Worm (Caenorhabditis elegans) whole organism, L3 larva: ENCODE measurements around the gene maph-1.3.
A peak's percentile ranks its signal among the peaks of the same experiment; 100 is the strongest.

Source experiments
- R02D3.7 ChIP-seq: fragments of 150-350 bp; optimal IDR thresholded peaks from 2 replicates; lab custom pipeline; 2014; ENCODE audit warnings: missing biosample characterization, missing genetic modification characterization
- ZK546.5 ChIP-seq: sonication (generic microtip); optimal IDR thresholded peaks from 2 replicates; lab custom pipeline; 2017; ENCODE audit warnings: missing biosample characterization, missing genetic modification characterization
- aly-2 ChIP-seq: fragments of 150-350 bp; optimal IDR thresholded peaks from 2 replicates; lab custom pipeline; 2014; ENCODE audit warnings: missing biosample characterization, missing genetic modification characterization
- ama-1 ChIP-seq: fragments of 150-350 bp; optimal IDR thresholded peaks from 2 replicates; lab custom pipeline; 2018
- ceh-16 ChIP-seq: sonication (generic microtip); optimal IDR thresholded peaks from 2 replicates; lab custom pipeline; 2017; ENCODE audit warnings: missing biosample characterization, missing genetic modification characterization
- ceh-82 ChIP-seq: fragments of 150-350 bp; optimal IDR thresholded peaks from 2 replicates; lab custom pipeline; 2014; ENCODE audit warnings: missing biosample characterization, missing genetic modification characterization
- ceh-9 ChIP-seq: sonication (generic microtip); optimal IDR thresholded peaks from 2 replicates; lab custom pipeline; 2018; ENCODE audit warnings: missing biosample characterization, missing genetic modification characterization
- daf-12 ChIP-seq: fragments of 150-350 bp; optimal IDR thresholded peaks from 2 replicates; lab custom pipeline; 2014; ENCODE audit warnings: missing biosample characterization, missing genetic modification reagents, missing genetic modification characterization
- egl-27 ChIP-seq: sonication (generic microtip); optimal IDR thresholded peaks from 4 replicates; lab custom pipeline; 2017; ENCODE audit warnings: missing biosample characterization, missing genetic modification reagents, missing genetic modification characterization
- egl-5 ChIP-seq: fragments of 150-350 bp; optimal IDR thresholded peaks from 2 replicates; lab custom pipeline; 2017; ENCODE audit warnings: missing biosample characterization, missing genetic modification reagents, missing genetic modification characterization, inconsistent platforms
- elt-1 ChIP-seq: fragments of 150-350 bp; optimal IDR thresholded peaks from 2 replicates; lab custom pipeline; 2014; ENCODE audit warnings: missing biosample characterization, missing genetic modification characterization
- elt-2 ChIP-seq: sonication (generic microtip); optimal IDR thresholded peaks from 2 replicates; lab custom pipeline; 2016; ENCODE audit warnings: missing genetic modification reagents, mild to moderate bottlenecking, missing genetic modification characterization, missing compliant biosample characterization
- elt-3 ChIP-seq, 3 experiments: fragments of 150-350 bp in 1 of 3; sonication (generic microtip) in 2 of 3; optimal IDR thresholded peaks; 2 replicates in 2 of 3; 4 replicates in 1 of 3; lab custom pipeline; 2014 to 2017; ENCODE audit warnings: missing biosample characterization in 3 of 3, missing genetic modification characterization in 3 of 3
- eor-1 ChIP-seq, 2 experiments: fragments of 150-350 bp; optimal IDR thresholded peaks; 2 replicates each; lab custom pipeline; 2014 to 2018; ENCODE audit warnings: missing biosample characterization in 2 of 2, missing genetic modification characterization in 2 of 2
- fkh-10 ChIP-seq: sonication (generic microtip); optimal IDR thresholded peaks from 2 replicates; lab custom pipeline; 2017; ENCODE audit warnings: missing biosample characterization, missing genetic modification reagents, missing genetic modification characterization
- fkh-2 ChIP-seq: fragments of 150-350 bp; optimal IDR thresholded peaks from 2 replicates; lab custom pipeline; 2014; ENCODE audit warnings: missing biosample characterization, missing genetic modification reagents, missing genetic modification characterization
- fos-1 ChIP-seq: fragments of 150-350 bp; optimal IDR thresholded peaks from 2 replicates; lab custom pipeline; 2014; ENCODE audit warnings: missing biosample characterization, missing genetic modification characterization
- hmg-11 ChIP-seq: sonication (generic microtip); optimal IDR thresholded peaks from 2 replicates; lab custom pipeline; 2016; ENCODE audit warnings: missing genetic modification characterization, missing compliant biosample characterization
- jun-1 ChIP-seq: fragments of 150-350 bp; optimal IDR thresholded peaks from 2 replicates; lab custom pipeline; 2014; ENCODE audit warnings: missing biosample characterization, missing genetic modification reagents, missing genetic modification characterization
- lin-15B ChIP-seq: fragments of 150-350 bp; optimal IDR thresholded peaks from 2 replicates; lab custom pipeline; 2014; ENCODE audit warnings: missing biosample characterization, missing genetic modification characterization
- lin-39 ChIP-seq: fragments of 150-350 bp; optimal IDR thresholded peaks from 2 replicates; lab custom pipeline; 2018; ENCODE audit warnings: missing biosample characterization, missing genetic modification reagents, missing genetic modification characterization
- mdl-1 ChIP-seq: fragments of 150-350 bp; optimal IDR thresholded peaks from 2 replicates; lab custom pipeline; 2014; ENCODE audit warnings: missing biosample characterization, missing genetic modification characterization
- mml-1 ChIP-seq: fragments of 150-350 bp; sonication (generic microtip); optimal IDR thresholded peaks from 3 replicates; lab custom pipeline; 2014; ENCODE audit warnings: missing biosample characterization, missing genetic modification characterization
- nfya-1 ChIP-seq: sonication (generic microtip); optimal IDR thresholded peaks from 2 replicates; lab custom pipeline; 2017; ENCODE audit warnings: missing genetic modification characterization, mild to moderate bottlenecking, missing compliant biosample characterization, antibody characterized with exemption, moderate library complexity; ENCODE audit not compliant: insufficient read depth
- nhr-11 ChIP-seq: fragments of 150-350 bp; optimal IDR thresholded peaks from 2 replicates; lab custom pipeline; 2014; ENCODE audit warnings: missing biosample characterization, missing genetic modification characterization
- nhr-23 ChIP-seq: fragments of 150-350 bp; optimal IDR thresholded peaks from 2 replicates; lab custom pipeline; 2014; ENCODE audit warnings: missing biosample characterization, missing genetic modification reagents, missing genetic modification characterization
- nhr-237 ChIP-seq: fragments of 150-350 bp; optimal IDR thresholded peaks from 2 replicates; lab custom pipeline; 2014; ENCODE audit warnings: missing biosample characterization, missing genetic modification characterization
- nhr-25 ChIP-seq: sonication (generic microtip); optimal IDR thresholded peaks from 2 replicates; lab custom pipeline; 2017; ENCODE audit warnings: missing biosample characterization, missing genetic modification characterization
- nhr-28 ChIP-seq: fragments of 150-350 bp; optimal IDR thresholded peaks from 2 replicates; lab custom pipeline; 2014; ENCODE audit warnings: missing biosample characterization, missing genetic modification characterization
- nhr-43 ChIP-seq: sonication (generic microtip); optimal IDR thresholded peaks from 2 replicates; lab custom pipeline; 2016; ENCODE audit warnings: mild to moderate bottlenecking, missing genetic modification characterization, missing compliant biosample characterization; ENCODE audit not compliant: poor library complexity, severe bottlenecking
- nhr-67 ChIP-seq: fragments of 150-350 bp; optimal IDR thresholded peaks from 2 replicates; lab custom pipeline; 2014; ENCODE audit warnings: missing biosample characterization, missing genetic modification characterization
- nhr-76 ChIP-seq: fragments of 150-350 bp; sonication (generic microtip); optimal IDR thresholded peaks from 5 replicates; lab custom pipeline; 2014; ENCODE audit warnings: missing biosample characterization, missing genetic modification characterization
- nhr-77 ChIP-seq: fragments of 150-350 bp; optimal IDR thresholded peaks from 2 replicates; lab custom pipeline; 2014; ENCODE audit warnings: missing biosample characterization, missing genetic modification characterization
- pha-4 ChIP-seq: fragments of 150-350 bp; optimal IDR thresholded peaks from 2 replicates; lab custom pipeline; 2014; ENCODE audit warnings: missing biosample characterization, missing genetic modification reagents, missing genetic modification characterization
- pqm-1 ChIP-seq: fragments of 150-350 bp; optimal IDR thresholded peaks from 2 replicates; lab custom pipeline; 2017; ENCODE audit warnings: missing biosample characterization, missing genetic modification characterization, inconsistent platforms
- sea-2 ChIP-seq: fragments of 150-350 bp; sonication (generic microtip); optimal IDR thresholded peaks from 4 replicates; lab custom pipeline; 2014; ENCODE audit warnings: missing biosample characterization, missing genetic modification reagents, missing genetic modification characterization
- skn-1 ChIP-seq: fragments of 150-350 bp; optimal IDR thresholded peaks from 2 replicates; lab custom pipeline; 2014; ENCODE audit warnings: missing biosample characterization, missing genetic modification characterization
- snpc-4 ChIP-seq: fragments of 150-350 bp; optimal IDR thresholded peaks from 2 replicates; lab custom pipeline; 2014; ENCODE audit warnings: missing biosample characterization, missing genetic modification characterization
- tbx-2 ChIP-seq: sonication (generic microtip); optimal IDR thresholded peaks from 2 replicates; lab custom pipeline; 2016; ENCODE audit warnings: mild to moderate bottlenecking, missing genetic modification characterization, missing compliant biosample characterization
- unc-39 ChIP-seq: sonication (generic microtip); optimal IDR thresholded peaks from 4 replicates; lab custom pipeline; 2017; ENCODE audit warnings: missing biosample characterization, missing genetic modification characterization
- unc-62 ChIP-seq: fragments of 150-350 bp; sonication (generic microtip); optimal IDR thresholded peaks from 4 replicates; lab custom pipeline; 2014; ENCODE audit warnings: missing biosample characterization, missing genetic modification reagents, missing genetic modification characterization
- zag-1 ChIP-seq: fragments of 150-350 bp; optimal IDR thresholded peaks from 2 replicates; lab custom pipeline; 2014; ENCODE audit warnings: missing biosample characterization, missing genetic modification characterization
- ztf-11 ChIP-seq: fragments of 150-350 bp; optimal IDR thresholded peaks from 2 replicates; lab custom pipeline; 2014; ENCODE audit warnings: missing biosample characterization, missing genetic modification characterization

maph-1.3 gene

ce11 chrIII:3800240-3800933 is 44.3 kb upstream of the maph-1.3 start, which contains the start of gene mtm-3:
TSS of gene mtm-3 (minus strand) at chrIII:3800467.
- TF ChIP-seq jun-1 (no peak), sea-2 (GFP tag; lab: Kevin White, UChicago) (no peak), nhr-25 (tag; lab: Kevin White, UChicago) (no peak), mml-1 (no peak), nhr-77 (tag; lab: Kevin White, UChicago) (no peak), lin-15B (no peak), eor-1 (tag; optimal IDR thresholded peaks at IDR 0.05; lab: Kevin White, UChicago) (no peak), fkh-2 (tag; lab: Kevin White, UChicago) (no peak), pha-4 (tag; lab: Kevin White, UChicago) (peak; percentile 29), ZK546.5 (tag; lab: Kevin White, UChicago) (no peak), nhr-43 (tag; lab: Kevin White, UChicago) (no peak), nfya-1 (tag; lab: Kevin White, UChicago) (peak; percentile 24), nhr-237 (tag; lab: Kevin White, UChicago) (no peak), pqm-1 (tag; lab: Kevin White, UChicago) (no peak), ama-1 (lab: Kevin White, UChicago) (peak; percentile 54), elt-3 (tag; optimal IDR thresholded peaks at IDR 0.05; lab: Kevin White, UChicago) (no peak), mdl-1 (tag; lab: Kevin White, UChicago) (no peak), nhr-11 (tag; lab: Kevin White, UChicago) (no peak), elt-2 (tag; lab: Kevin White, UChicago) (peak; percentile 43), nhr-76 (tag; lab: Kevin White, UChicago) (no peak), R02D3.7 (tag; lab: Kevin White, UChicago) (no peak), ztf-11 (tag; lab: Kevin White, UChicago) (no peak), fkh-10 (no peak), skn-1 (tag; lab: Kevin White, UChicago) (no peak), zag-1 (no peak), ceh-82 (tag; lab: Kevin White, UChicago) (no peak), unc-39 (tag; lab: Kevin White, UChicago) (no peak), lin-39 (tag; lab: Kevin White, UChicago) (no peak)

DNA sequence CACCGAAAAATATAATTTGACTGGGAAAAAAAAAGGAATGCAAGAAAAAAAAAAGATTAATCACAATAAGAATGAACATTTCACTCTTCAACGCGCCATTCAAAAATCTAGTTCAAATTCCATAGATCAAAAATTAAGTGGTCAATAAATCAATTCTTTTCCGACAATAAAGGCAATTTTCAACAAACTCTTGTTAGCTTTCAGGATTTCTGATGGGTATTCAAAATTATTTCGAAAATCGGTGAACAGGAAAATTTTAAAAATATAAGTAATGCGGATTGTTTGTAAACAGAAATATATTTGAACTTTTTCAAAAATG is 43.8 kb upstream of the maph-1.3 start:
- no peak for TF ChIP-seq elt-2 (tag; lab: Kevin White, UChicago)
- no peak for TF ChIP-seq unc-62 (GFP tag; lab: Kevin White, UChicago)
- TF ChIP-seq eor-1 (tag; optimal IDR thresholded peaks at IDR 0.05; lab: Kevin White, UChicago): no peak
- TF ChIP-seq nhr-77 (tag; lab: Kevin White, UChicago): no peak
- TF ChIP-seq mml-1: no peak
- TF ChIP-seq nhr-67: no peak
- no peak for TF ChIP-seq nhr-43 (tag; lab: Kevin White, UChicago)
- TF ChIP-seq tbx-2: no peak
- TF ChIP-seq nhr-23: no peak
- TF ChIP-seq mdl-1 (tag; lab: Kevin White, UChicago): no peak
- TF ChIP-seq daf-12 (tag; lab: Kevin White, UChicago): no peak
- no peak for TF ChIP-seq nhr-11 (tag; lab: Kevin White, UChicago)
- no peak for TF ChIP-seq nhr-237 (tag; lab: Kevin White, UChicago)
- TF ChIP-seq hmg-11: no peak
- no peak for TF ChIP-seq egl-27 (tag; lab: Kevin White, UChicago)
- TF ChIP-seq lin-15B: no peak
- TF ChIP-seq egl-5 (tag; lab: Kevin White, UChicago): no peak
- no peak for TF ChIP-seq ztf-11 (tag; lab: Kevin White, UChicago)
- no peak for TF ChIP-seq unc-39 (tag; lab: Kevin White, UChicago)
- TF ChIP-seq sea-2 (GFP tag; lab: Kevin White, UChicago): no peak

- TF ChIP-seq pqm-1 (tag; lab: Kevin White, UChicago) (peak; percentile 84), jun-1 (peak; percentile 98), daf-12 (tag; lab: Kevin White, UChicago) (no peak), ceh-82 (tag; lab: Kevin White, UChicago) (peak; percentile 88), R02D3.7 (tag; lab: Kevin White, UChicago) (peak; percentile 82), nhr-237 (tag; lab: Kevin White, UChicago) (no peak), unc-62 (GFP tag; lab: Kevin White, UChicago) (peak; percentile 95), nhr-28 (no peak), sea-2 (GFP tag; lab: Kevin White, UChicago) (peak; percentile 43), elt-1 (peak; percentile 87), fos-1 (tag; lab: Kevin White, UChicago) (peak; percentile 79), nhr-76 (tag; lab: Kevin White, UChicago) (peak; percentile 58), unc-39 (tag; lab: Kevin White, UChicago) (peak; percentile 28), snpc-4 (tag; lab: Kevin White, UChicago) (peak; percentile 88), egl-27 (tag; lab: Kevin White, UChicago) (peak; percentile 85), nfya-1 (tag; lab: Kevin White, UChicago) (peak; percentile 98), fkh-10 (peak; percentile 97), tbx-2 (peak; percentile 91), mml-1 (no peak), nhr-77 (tag; lab: Kevin White, UChicago) (peak; percentile 69), ceh-16 (peak; percentile 43), elt-2 (tag; lab: Kevin White, UChicago) (peak; percentile 74), nhr-67 (no peak), pha-4 (tag; lab: Kevin White, UChicago) (peak; percentile 99), ama-1 (lab: Kevin White, UChicago) (peak; percentile 20), aly-2 (tag; lab: Kevin White, UChicago) (no peak), ZK546.5 (tag; lab: Kevin White, UChicago) (peak; percentile 15), nhr-25 (tag; lab: Kevin White, UChicago) (peak; percentile 96), ceh-9 (tag; lab: Kevin White, UChicago) (no peak), hmg-11 (peak; percentile 99), lin-15B (peak; percentile 86)
Measured at ce11 chrIII:3801379-3801894, 43.3 kb upstream of the maph-1.3 start.
